Fruit fly (Drosophila melanogaster) whole organism, embryonic: ENCODE data around the gene CG31493.

Experiments used
- Atf3 ChIP-seq: fragments of 200-800 bp; sonication (Bioruptor generic); optimal IDR thresholded peaks from 3 replicates; lab custom pipeline; 2016; ENCODE audit warnings: missing biosample characterization, missing genetic modification characterization
- Bgb ChIP-seq: fragments of 200-800 bp; sonication (Bioruptor generic); IDR thresholded peaks from 2 replicates; pipeline ENCODE4 v1.3.6; 2022; ENCODE audit warnings: missing biosample characterization, missing genetic modification characterization; ENCODE audit not compliant: partially characterized antibody
- BtbVII ChIP-seq: fragments of 200-800 bp; sonication (Bioruptor generic); optimal IDR thresholded peaks from 3 replicates; lab custom pipeline; 2017; ENCODE audit warnings: missing biosample characterization, mild to moderate bottlenecking, missing genetic modification characterization
- CG10321 ChIP-seq: fragments of 200-800 bp; sonication (Bioruptor generic); IDR thresholded peaks from 2 replicates; pipeline ENCODE4 v1.3.6; 2022; ENCODE audit warnings: missing biosample characterization, missing genetic modification characterization
- CG10543 ChIP-seq: fragments of 200-800 bp; sonication (Bioruptor generic); optimal IDR thresholded peaks from 3 replicates; lab custom pipeline; 2017; ENCODE audit warnings: missing biosample characterization, mild to moderate bottlenecking, missing genetic modification characterization, moderate library complexity
- CG12236 ChIP-seq: fragments of 200-800 bp; sonication (Bioruptor generic); optimal IDR thresholded peaks from 2 replicates; lab custom pipeline; 2016; ENCODE audit warnings: missing biosample characterization, missing genetic modification characterization
- CG12769 ChIP-seq: fragments of 200-800 bp; sonication (Bioruptor generic); optimal IDR thresholded peaks from 2 replicates; lab custom pipeline; 2019; ENCODE audit warnings: missing biosample characterization, mild to moderate bottlenecking, missing genetic modification characterization, moderate library complexity
- CG14860 ChIP-seq: fragments of 200-800 bp; sonication (Bioruptor generic); IDR thresholded peaks from 3 replicates; pipeline ENCODE4 v1.3.6; 2022; ENCODE audit warnings: missing biosample characterization, missing genetic modification characterization; ENCODE audit not compliant: partially characterized antibody
- CG33213 ChIP-seq: fragments of 200-800 bp; sonication (Bioruptor generic); optimal IDR thresholded peaks from 3 replicates; lab custom pipeline; 2016; ENCODE audit warnings: missing biosample characterization, missing genetic modification characterization
- CG4424 ChIP-seq: fragments of 200-800 bp; sonication (Bioruptor generic); optimal IDR thresholded peaks from 3 replicates; lab custom pipeline; 2016; ENCODE audit warnings: missing biosample characterization, missing genetic modification characterization
- CG6272 ChIP-seq: fragments of 200-800 bp; sonication (Bioruptor generic); IDR thresholded peaks from 2 replicates; pipeline ENCODE4 v1.3.6; 2022; ENCODE audit warnings: missing biosample characterization, missing genetic modification characterization
- CG7372 ChIP-seq: fragments of 200-800 bp; sonication (Bioruptor generic); IDR thresholded peaks from 2 replicates; pipeline ENCODE4 v1.3.6; 2022; ENCODE audit warnings: missing biosample characterization, missing genetic modification characterization
- CG8089 ChIP-seq: fragments of 200-800 bp; sonication (Bioruptor generic); optimal IDR thresholded peaks from 3 replicates; lab custom pipeline; 2016; ENCODE audit warnings: missing biosample characterization, missing genetic modification characterization
- CG8944 ChIP-seq: fragments of 200-800 bp; sonication (Bioruptor generic); optimal IDR thresholded peaks from 3 replicates; lab custom pipeline; 2016; ENCODE audit warnings: missing biosample characterization, missing genetic modification characterization
- CG9817 ChIP-seq: fragments of 200-800 bp; sonication (Bioruptor generic); optimal IDR thresholded peaks from 2 replicates; lab custom pipeline; 2018; ENCODE audit warnings: missing biosample characterization, mild to moderate bottlenecking, missing genetic modification characterization, moderate library complexity
- Ets97D ChIP-seq: fragments of 200-800 bp; sonication (Bioruptor generic); optimal IDR thresholded peaks from 3 replicates; lab custom pipeline; 2016; ENCODE audit warnings: missing biosample characterization, missing genetic modification characterization
- Fer3 ChIP-seq: fragments of 200-800 bp; sonication (Bioruptor generic); optimal IDR thresholded peaks from 2 replicates; lab custom pipeline; 2018; ENCODE audit warnings: missing biosample characterization, mild to moderate bottlenecking, missing genetic modification characterization, moderate library complexity
- HmgD ChIP-seq: fragments of 200-800 bp; sonication (Bioruptor generic); optimal IDR thresholded peaks from 3 replicates; lab custom pipeline; 2016; ENCODE audit warnings: missing biosample characterization, missing genetic modification characterization
- Neu2 ChIP-seq: fragments of 200-800 bp; sonication (Bioruptor generic); optimal IDR thresholded peaks from 3 replicates; lab custom pipeline; 2016; ENCODE audit warnings: missing biosample characterization, missing genetic modification characterization, borderline replicate concordance
- Sox100B ChIP-seq: fragments of 200-800 bp; sonication (Bioruptor generic); optimal IDR thresholded peaks from 3 replicates; lab custom pipeline; 2018; ENCODE audit warnings: missing biosample characterization, mild to moderate bottlenecking, missing genetic modification characterization
- Spps ChIP-seq: fragments of 200-800 bp; sonication (Bioruptor generic); optimal IDR thresholded peaks from 2 replicates; lab custom pipeline; 2018; ENCODE audit warnings: missing biosample characterization, mild to moderate bottlenecking, missing genetic modification characterization
- Stat92E ChIP-seq, 3 experiments: fragments of >200 bp in 2 of 3; fragments of 200-800 bp in 1 of 3; sonication (Bioruptor generic) in 1 of 3; optimal IDR thresholded peaks; 2 replicates each; lab custom pipeline; 2017 to 2019; ENCODE audit warnings: missing biosample characterization in 3 of 3, missing genetic modification characterization in 3 of 3, mild to moderate bottlenecking in 1 of 3, moderate library complexity in 1 of 3
- bowl ChIP-seq: fragments of 200-800 bp; sonication (Bioruptor generic); IDR thresholded peaks from 2 replicates; pipeline ENCODE4 v1.3.6; 2022; ENCODE audit warnings: missing biosample characterization, missing genetic modification characterization
- dan ChIP-seq: fragments of 200-800 bp; sonication (Bioruptor generic); IDR thresholded peaks from 2 replicates; pipeline ENCODE4 v1.3.6; 2022; ENCODE audit warnings: missing biosample characterization, missing genetic modification characterization
- disco-r ChIP-seq: fragments of 200-800 bp; sonication (Bioruptor generic); optimal IDR thresholded peaks from 2 replicates; lab custom pipeline; 2016; ENCODE audit warnings: missing biosample characterization, missing genetic modification characterization
- dm ChIP-seq: fragments of 200-800 bp; sonication (Bioruptor generic); optimal IDR thresholded peaks from 3 replicates; lab custom pipeline; 2016; ENCODE audit warnings: missing biosample characterization, missing genetic modification characterization
- emc ChIP-seq: fragments of 200-800 bp; sonication (Bioruptor generic); optimal IDR thresholded peaks from 2 replicates; lab custom pipeline; 2016; ENCODE audit warnings: missing biosample characterization, missing genetic modification characterization
- ems ChIP-seq: fragments of 200-800 bp; sonication (Bioruptor generic); optimal IDR thresholded peaks from 3 replicates; lab custom pipeline; 2016; ENCODE audit warnings: missing biosample characterization, missing genetic modification characterization
- esg ChIP-seq: fragments of 200-800 bp; sonication (Bioruptor generic); conservative IDR thresholded peaks from 2 replicates; pipeline ENCODE4 v1.3.6; 2022; ENCODE audit warnings: missing biosample characterization, missing genetic modification characterization
- fd96Cb ChIP-seq: fragments of 200-800 bp; sonication (Bioruptor generic); optimal IDR thresholded peaks from 2 replicates; lab custom pipeline; 2018; ENCODE audit warnings: missing biosample characterization, mild to moderate bottlenecking, missing genetic modification characterization, moderate library complexity
- gem ChIP-seq: fragments of 200-800 bp; sonication (Bioruptor generic); optimal IDR thresholded peaks from 2 replicates; lab custom pipeline; 2019; ENCODE audit warnings: missing biosample characterization, mild to moderate bottlenecking, missing genetic modification characterization, moderate library complexity
- ham ChIP-seq: fragments of 200-800 bp; sonication (Bioruptor generic); IDR thresholded peaks from 2 replicates; pipeline ENCODE4 v1.3.6; 2022; ENCODE audit warnings: missing biosample characterization, missing genetic modification characterization
- hkb ChIP-seq, 2 experiments: fragments of 200-800 bp in 1 of 2; fragments of >200 bp in 1 of 2; sonication (Bioruptor generic) in 1 of 2; IDR thresholded peaks in 1 of 2; optimal IDR thresholded peaks in 1 of 2; 2 replicates each; pipeline versions ENCODE4 v1.3.6 to Lab custom; 2017 to 2022; ENCODE audit warnings: missing biosample characterization in 1 of 2, missing genetic modification characterization in 1 of 2
- inv ChIP-seq: fragments of 200-800 bp; sonication (Bioruptor generic); IDR thresholded peaks from 2 replicates; pipeline ENCODE4 v1.3.6; 2022; ENCODE audit warnings: missing biosample characterization, missing genetic modification characterization; ENCODE audit not compliant: partially characterized antibody
- jumu ChIP-seq: fragments of 200-800 bp; sonication (Bioruptor generic); optimal IDR thresholded peaks from 3 replicates; lab custom pipeline; 2016; ENCODE audit warnings: missing biosample characterization, missing genetic modification characterization
- luna ChIP-seq: fragments of 200-800 bp; sonication (Bioruptor generic); optimal IDR thresholded peaks from 2 replicates; lab custom pipeline; 2016; ENCODE audit warnings: missing biosample characterization, missing genetic modification characterization
- oc ChIP-seq: fragments of 200-800 bp; sonication (Bioruptor generic); optimal IDR thresholded peaks from 2 replicates; lab custom pipeline; 2018; ENCODE audit warnings: missing biosample characterization, mild to moderate bottlenecking, missing genetic modification characterization, moderate library complexity
- odd ChIP-seq: fragments of 200-800 bp; sonication (Bioruptor generic); optimal IDR thresholded peaks from 2 replicates; lab custom pipeline; 2017; ENCODE audit warnings: missing biosample characterization, mild to moderate bottlenecking, missing genetic modification characterization
- pan ChIP-seq, 4 experiments: fragments of >200 bp in 3 of 4; fragments of 200-800 bp in 1 of 4; sonication (Bioruptor generic) in 1 of 4; optimal IDR thresholded peaks in 3 of 4; IDR thresholded peaks in 1 of 4; 2 replicates each; pipeline versions ENCODE4 v1.3.6 to Lab custom; 2017 to 2022; ENCODE audit warnings: missing biosample characterization in 2 of 4, missing genetic modification characterization in 2 of 4, mixed read lengths in 1 of 4
- pita ChIP-seq: fragments of 200-800 bp; sonication (Bioruptor generic); optimal IDR thresholded peaks from 2 replicates; lab custom pipeline; 2017; ENCODE audit warnings: missing biosample characterization, mild to moderate bottlenecking, missing genetic modification characterization
- row ChIP-seq: fragments of 200-800 bp; sonication (Bioruptor generic); IDR thresholded peaks from 3 replicates; pipeline ENCODE4 v1.3.6; 2022; ENCODE audit warnings: missing biosample characterization, missing genetic modification characterization
- tgo ChIP-seq: fragments of 200-800 bp; sonication (Bioruptor generic); IDR thresholded peaks from 3 replicates; pipeline ENCODE4 v1.3.6; 2022; ENCODE audit warnings: missing biosample characterization, missing genetic modification characterization
- tio ChIP-seq: fragments of 200-800 bp; sonication (Bioruptor generic); optimal IDR thresholded peaks from 2 replicates; lab custom pipeline; 2017; ENCODE audit warnings: missing biosample characterization, missing genetic modification characterization, inconsistent platforms
- trem ChIP-seq: fragments of 200-800 bp; optimal IDR thresholded peaks from 3 replicates; lab custom pipeline; 2019; ENCODE audit warnings: missing biosample characterization, mild to moderate bottlenecking, missing genetic modification characterization, moderate library complexity
- tx ChIP-seq: fragments of 200-800 bp; sonication (Bioruptor generic); optimal IDR thresholded peaks from 2 replicates; lab custom pipeline; 2016; ENCODE audit warnings: missing biosample characterization, missing genetic modification characterization
- wdn ChIP-seq: fragments of 200-800 bp; sonication (Bioruptor generic); IDR thresholded peaks from 2 replicates; pipeline ENCODE4 v1.3.6; 2022; ENCODE audit warnings: missing biosample characterization, missing genetic modification characterization
- wor ChIP-seq: fragments of 200-800 bp; sonication (Bioruptor generic); IDR thresholded peaks from 2 replicates; pipeline ENCODE4 v1.3.6; 2022; ENCODE audit warnings: missing biosample characterization, missing genetic modification characterization

CG31493 gene

dm6 chr3R:7086377-7087200 lies 44.8 kb upstream of the CG31493 start, which contains the start of gene alphaTub84B (continued):
- TF ChIP-seq row (GFP tag; lab: Robert Waterston, UW) (peak; percentile 28; the same call in 2 of the 3 replicates), pita (GFP tag; lab: Kevin White, UChicago) (peak; percentile 93), fd96Cb (tag; lab: Kevin White, UChicago) (no peak), hkb (optimal IDR thresholded peaks at IDR 0.05; lab: Kevin White, UChicago) (peak; percentile 52), hkb (GFP tag; IDR thresholded peaks at IDR 0.05; lab: Robert Waterston, UW) (peak; percentile 82), ham (GFP tag; lab: Robert Waterston, UW) (no peak), tgo (GFP tag; lab: Robert Waterston, UW) (peak; percentile 51; the same call in 2 of the 3 replicates), CG10321 (GFP tag; lab: Robert Waterston, UW) (0 out of 2 replicates have a peak, but pooled peaks have one; percentile 27), pan (optimal IDR thresholded peaks at IDR 0.05; lab: Kevin White, UChicago) (no peak), pan (GFP tag; optimal IDR thresholded peaks at IDR 0.05 in 1 of 2, IDR thresholded peaks at IDR 0.05 in 1 of 2) (peak in 1 of 2 experiments; percentile 59), CG9817 (tag; lab: Kevin White, UChicago) (no peak), tx (GFP tag; lab: Kevin White, UChicago) (peak; percentile 71), BtbVII (GFP tag; lab: Kevin White, UChicago) (peak; percentile 91), CG12769 (tag; lab: Kevin White, UChicago) (peak; percentile 79), dm (GFP tag; lab: Kevin White, UChicago) (peak; percentile 54), Ets97D (GFP tag; lab: Kevin White, UChicago) (peak; percentile 62), Bgb (peak; percentile 77), CG10543 (GFP tag; lab: Kevin White, UChicago) (peak; percentile 85), HmgD (GFP tag; lab: Kevin White, UChicago) (peak; percentile 72), gem (peak; percentile 39), Atf3 (GFP tag; lab: Kevin White, UChicago) (peak; percentile 83), Stat92E (GFP tag; optimal IDR thresholded peaks at IDR 0.05; lab: Kevin White, UChicago) (peak in 1 of 3 experiments; percentile 96), trem (peak; percentile 64), tio (GFP tag; lab: Kevin White, UChicago) (no peak), ems (GFP tag; lab: Kevin White, UChicago) (peak; percentile 55), oc (tag; lab: Kevin White, UChicago) (no peak), CG33213 (GFP tag; lab: Kevin White, UChicago) (peak; percentile 87), bowl (GFP tag; lab: Robert Waterston, UW) (peak; percentile 74; the same call in 1 of the 2 replicates), CG12236 (GFP tag; lab: Kevin White, UChicago) (no peak), Sox100B (peak; percentile 56), CG8089 (GFP tag; lab: Kevin White, UChicago) (peak; percentile 72), CG14860 (GFP tag; lab: Robert Waterston, UW) (peak; percentile 29; the same call in 1 of the 3 replicates), CG6272 (GFP tag; lab: Robert Waterston, UW) (peak; percentile 39; the same call in 1 of the 2 replicates), esg (no peak), CG7372 (GFP tag; lab: Robert Waterston, UW) (no peak), jumu (GFP tag; lab: Kevin White, UChicago) (peak; percentile 74), Neu2 (GFP tag; lab: Kevin White, UChicago) (peak; percentile 51), inv (no peak), odd (GFP tag; lab: Kevin White, UChicago) (peak; percentile 75), luna (peak; percentile 58), Spps (tag; lab: Kevin White, UChicago) (no peak), wor (no peak), dan (GFP tag; lab: Robert Waterston, UW) (no peak), Fer3 (tag; lab: Kevin White, UChicago) (peak; percentile 57), CG4424 (GFP tag; lab: Kevin White, UChicago) (peak; percentile 33), emc (GFP tag; lab: Kevin White, UChicago) (peak; percentile 48), CG8944 (peak; percentile 31), wdn (GFP tag; lab: Robert Waterston, UW) (peak; percentile 65; the same call in 1 of the 2 replicates), disco-r (GFP tag; lab: Kevin White, UChicago) (peak; percentile 55)
